Worm (Caenorhabditis elegans): Measurements from ENCODE around the gene C54D1.7.
A peak's percentile ranks its signal among the peaks of the same experiment; 100 is the strongest.

The C54D1.7 gene

ce11 chrX:7128615-7129014 lies 27.2 kb downstream of the C54D1.7 start:
- TF ChIP-seq tag-97 (GFP tag; IDR thresholded peaks at IDR 0.05) (no peak), hif-1 (tag; optimal IDR thresholded peaks at IDR 0.05) (no peak), ctbp-1 (GFP tag; IDR thresholded peaks at IDR 0.05) (no peak), saeg-2 (GFP tag; IDR thresholded peaks at IDR 0.05) (no peak), nhr-25 (tag; optimal IDR thresholded peaks at IDR 0.05; ENCODE audit: borderline replicate concordance, insufficient read depth) (no peak), F49E8.2 (tag; optimal IDR thresholded peaks at IDR 0.05; ENCODE audit: borderline replicate concordance) (no peak), ceh-28 (tag; optimal IDR thresholded peaks at IDR 0.05) (no peak)

- TF ChIP-seq daf-16 (GFP tag; optimal IDR thresholded peaks at IDR 0.05), result peak in 1 of 2 experiments; percentile 41
- TF ChIP-seq daf-16 (tag; optimal IDR thresholded peaks at IDR 0.05), result no peak
- TF ChIP-seq tag-97 (GFP tag; IDR thresholded peaks at IDR 0.05), result no peak
Observed at ce11 chrX:7126348-7126747, 29.5 kb downstream of the C54D1.7 start, which contains the start of gene ist-1. TSS of gene ist-1 (plus strand) at chrX:7126648.

ce11 chrX:7125178-7125577 lies 30.7 kb downstream of the C54D1.7 start:
- TF ChIP-seq nhr-77 (tag; optimal IDR thresholded peaks at IDR 0.05) (no peak), pha-4 (GFP tag; IDR thresholded peaks at IDR 0.05) (no peak), pha-4 (tag; optimal IDR thresholded peaks at IDR 0.05) (no peak), pqm-1 (tag; optimal IDR thresholded peaks at IDR 0.05) (peak; percentile 47), ZK546.5 (tag; optimal IDR thresholded peaks at IDR 0.05) (no peak), spr-1 (tag; optimal IDR thresholded peaks at IDR 0.05) (no peak), nhr-28 (tag; optimal IDR thresholded peaks at IDR 0.05) (peak; percentile 20), aha-1 (tag) (peak; percentile 7), madf-5 (GFP tag; IDR thresholded peaks at IDR 0.05) (no peak), lir-3 (tag; optimal IDR thresholded peaks at IDR 0.05) (no peak), hlh-11 (tag; optimal IDR thresholded peaks at IDR 0.05) (no peak), nhr-111 (GFP tag; optimal IDR thresholded peaks at IDR 0.05) (no peak), Y105C5A.15 (GFP tag; IDR thresholded peaks at IDR 0.05) (no peak), dmd-8 (GFP tag; IDR thresholded peaks at IDR 0.05) (no peak), nhr-6 (tag; optimal IDR thresholded peaks at IDR 0.05) (no peak), skn-1 (tag; optimal IDR thresholded peaks at IDR 0.05) (no peak), egl-27 (tag; optimal IDR thresholded peaks at IDR 0.05) (no peak), ceh-20 (GFP tag; IDR thresholded peaks at IDR 0.05) (no peak), ceh-28 (tag; optimal IDR thresholded peaks at IDR 0.05) (no peak), ces-1 (GFP tag; optimal IDR thresholded peaks at IDR 0.05) (no peak), daf-12 (tag; optimal IDR thresholded peaks at IDR 0.05) (no peak), egl-43 (GFP tag; IDR thresholded peaks at IDR 0.05) (no peak), lin-39 (tag; optimal IDR thresholded peaks at IDR 0.05) (no peak), T26A8.4 (GFP tag; IDR thresholded peaks at IDR 0.05) (no peak), fkh-10 (GFP tag; optimal IDR thresholded peaks at IDR 0.05) (no peak), daf-16 (GFP tag; optimal IDR thresholded peaks at IDR 0.05) (no peak), daf-16 (tag; optimal IDR thresholded peaks at IDR 0.05) (peak; percentile 80), lin-13 (GFP tag; optimal IDR thresholded peaks at IDR 0.05) (no peak)

- TF ChIP-seq pha-4 (GFP tag; IDR thresholded peaks at IDR 0.05), result no peak
- TF ChIP-seq pha-4 (tag; optimal IDR thresholded peaks at IDR 0.05), result no peak
- TF ChIP-seq unc-62 (GFP tag; optimal IDR thresholded peaks at IDR 0.05 in 1 of 2), result peak in 1 of 2 experiments; percentile 48
- TF ChIP-seq unc-62 (tag; optimal IDR thresholded peaks at IDR 0.05), result no peak
- TF ChIP-seq nhr-28 (tag; optimal IDR thresholded peaks at IDR 0.05), result peak; percentile 17
- no peak for TF ChIP-seq sdz-12 (GFP tag; optimal IDR thresholded peaks at IDR 0.05)
- no peak for TF ChIP-seq daf-16 (GFP tag; optimal IDR thresholded peaks at IDR 0.05)
- peak; percentile 69 for TF ChIP-seq daf-16 (tag; optimal IDR thresholded peaks at IDR 0.05)
- no peak for TF ChIP-seq madf-9 (GFP tag; conservative IDR thresholded peaks at IDR 0.05)
- no peak for TF ChIP-seq dve-1 (tag; optimal IDR thresholded peaks at IDR 0.05; ENCODE audit: insufficient read depth)
- no peak for TF ChIP-seq Y5F2A.4 (GFP tag; optimal IDR thresholded peaks at IDR 0.05)
- TF ChIP-seq pqm-1 (tag; optimal IDR thresholded peaks at IDR 0.05), result peak; percentile 50
Observed at ce11 chrX:7124044-7124443, 31.8 kb downstream of the C54D1.7 start.

All from whole organism, L4 larva.